Fruit fly (Drosophila melanogaster): ENCODE measurements around the gene Dysb.

Gene Dysb

dm6 chr3L:18865447-18866367 is 1.9 kb upstream of the Dysb start, which contains the start of gene CG14074:
CG14074 (plus strand) TSS chr3L:18866225.
- no peak for TF ChIP-seq CG17801 (GFP tag; optimal IDR thresholded peaks at IDR 0.05; ENCODE audit: partially characterized antibody)

dm6 chr3L:18869035-18869826 is 1.7 kb downstream of the Dysb start, which contains the start of gene Grx1:
Grx1 (plus strand) TSS chr3L:18869230.
- peak; percentile 23 for TF ChIP-seq CG17801 (GFP tag; optimal IDR thresholded peaks at IDR 0.05; ENCODE audit: partially characterized antibody)

dm6 chr3L:18870027-18870426 is 2.5 kb downstream of the Dysb start, which contains the start of gene Blos3:
Blos3 (plus strand) TSS chr3L:18870224.
- peak; percentile 22 for TF ChIP-seq CG17801 (GFP tag; optimal IDR thresholded peaks at IDR 0.05; ENCODE audit: partially characterized antibody)

dm6 chr3L:18872440-18872839 is 4.9 kb downstream of the Dysb start, which contains the start of the genes Rad9 and Uggt:
Rad9 (minus strand) TSS chr3L:18872553.
Uggt (plus strand) TSS chr3L:18872747.
- TF ChIP-seq CG17801 (GFP tag; optimal IDR thresholded peaks at IDR 0.05; ENCODE audit: partially characterized antibody) = peak; percentile 15

- no peak for TF ChIP-seq CG17801 (GFP tag; optimal IDR thresholded peaks at IDR 0.05; ENCODE audit: partially characterized antibody)
Observed at dm6 chr3L:18881613-18882012, 14.0 kb downstream of the Dysb start.

dm6 chr3L:18889222-18889866 is 21.8 kb downstream of the Dysb start:
- no peak for TF ChIP-seq CG17801 (GFP tag; optimal IDR thresholded peaks at IDR 0.05; ENCODE audit: partially characterized antibody)

- TF ChIP-seq CG17801 (GFP tag; optimal IDR thresholded peaks at IDR 0.05; ENCODE audit: partially characterized antibody) = peak; percentile 96
Observed at dm6 chr3L:18890283-18891175, 23.0 kb downstream of the Dysb start, which contains the start of gene CG3961. CG3961 (minus strand) TSS chr3L:18890483.

- no peak for TF ChIP-seq CG17801 (GFP tag; optimal IDR thresholded peaks at IDR 0.05; ENCODE audit: partially characterized antibody)
Observed at dm6 chr3L:18891986-18892385, 24.4 kb downstream of the Dysb start, which contains the start of gene NijB. NijB (plus strand) TSS chr3L:18892383.

dm6 chr3L:18895079-18895478 is 27.5 kb downstream of the Dysb start:
- TF ChIP-seq CG17801 (GFP tag; optimal IDR thresholded peaks at IDR 0.05; ENCODE audit: partially characterized antibody) = peak; percentile 15

- no peak for TF ChIP-seq CG17801 (GFP tag; optimal IDR thresholded peaks at IDR 0.05; ENCODE audit: partially characterized antibody)
Observed at dm6 chr3L:18896297-18896863, 28.8 kb downstream of the Dysb start.

- peak; percentile 3 for TF ChIP-seq CG17801 (GFP tag; optimal IDR thresholded peaks at IDR 0.05; ENCODE audit: partially characterized antibody)
Observed at dm6 chr3L:18897459-18898085, 30.0 kb downstream of the Dysb start.

- peak; percentile 51 for TF ChIP-seq CG17801 (GFP tag; optimal IDR thresholded peaks at IDR 0.05; ENCODE audit: partially characterized antibody)
Observed at dm6 chr3L:18898086-18898470, 30.5 kb downstream of the Dysb start, which contains the start of gene CG3902. CG3902 (minus strand) TSS chr3L:18898293.

- peak; percentile 78 for TF ChIP-seq CG17801 (GFP tag; optimal IDR thresholded peaks at IDR 0.05; ENCODE audit: partially characterized antibody)
Observed at dm6 chr3L:18898770-18899278, 31.3 kb downstream of the Dysb start, which contains the start of gene RpL26. RpL26 (plus strand) TSS chr3L:18898875.
